Fruit fly (Drosophila melanogaster) whole organism, wandering third instar larva: ENCODE results near the gene cu.

Experiments used
- Abd-B ChIP-seq: fragments of >200 bp; optimal IDR thresholded peaks from 2 replicates; lab custom pipeline; 2017; ENCODE audit warnings: missing biosample characterization, missing genetic modification characterization
- CG32264 ChIP-seq: fragments of 200-800 bp; sonication (Bioruptor generic); optimal IDR thresholded peaks from 2 replicates; lab custom pipeline; 2016; ENCODE audit warnings: missing biosample characterization, missing genetic modification characterization
- CG9705 ChIP-seq: fragments of 200-800 bp; sonication (Bioruptor generic); optimal IDR thresholded peaks from 2 replicates; lab custom pipeline; 2018; ENCODE audit warnings: missing biosample characterization, mild to moderate bottlenecking, missing genetic modification characterization
- CrebA ChIP-seq: fragments of 200-800 bp; sonication (Bioruptor generic); optimal IDR thresholded peaks from 2 replicates; lab custom pipeline; 2016; ENCODE audit warnings: missing biosample characterization, mild to moderate bottlenecking, missing genetic modification characterization, borderline replicate concordance
- Dfd ChIP-seq: fragments of >200 bp; optimal IDR thresholded peaks from 2 replicates; lab custom pipeline; 2017; ENCODE audit warnings: missing biosample characterization, missing genetic modification characterization
- Dif ChIP-seq: fragments of 200-275, 200-300 bp; sonication (Bioruptor generic); optimal IDR thresholded peaks from 2 replicates; lab custom pipeline; 2018; ENCODE audit warnings: missing biosample characterization, missing genetic modification characterization; ENCODE audit not compliant: partially characterized antibody
- GATAd ChIP-seq: sonication (Bioruptor generic); optimal IDR thresholded peaks from 2 replicates; lab custom pipeline; 2016; ENCODE audit warnings: missing biosample characterization, missing genetic modification characterization
- HLH106 ChIP-seq: fragments of 200-800 bp; optimal IDR thresholded peaks from 3 replicates; lab custom pipeline; 2019; ENCODE audit warnings: missing biosample characterization, mild to moderate bottlenecking, missing genetic modification characterization, moderate library complexity
- Hnf4 ChIP-seq: fragments of 200-800 bp; sonication (Bioruptor generic); optimal IDR thresholded peaks from 2 replicates; lab custom pipeline; 2016; ENCODE audit warnings: missing biosample characterization, mild to moderate bottlenecking, missing genetic modification characterization
- Hr78 ChIP-seq: fragments of >200 bp; optimal IDR thresholded peaks from 2 replicates; lab custom pipeline; 2017; ENCODE audit warnings: missing biosample characterization, missing genetic modification characterization
- Hr83 ChIP-seq: fragments of 200-300 bp; sonication (Bioruptor generic); optimal IDR thresholded peaks from 2 replicates; lab custom pipeline; 2016; ENCODE audit warnings: missing biosample characterization, mild to moderate bottlenecking, missing genetic modification characterization, moderate library complexity; ENCODE audit not compliant: poor library complexity, severe bottlenecking
- Mio ChIP-seq: sonication (Bioruptor generic); optimal IDR thresholded peaks from 2 replicates; lab custom pipeline; 2016; ENCODE audit warnings: missing biosample characterization, missing genetic modification characterization
- Myc ChIP-seq: fragments of >200 bp; optimal IDR thresholded peaks from 2 replicates; lab custom pipeline; 2017
- N ChIP-seq: fragments of >200 bp; optimal IDR thresholded peaks from 2 replicates; lab custom pipeline; 2018; ENCODE audit warnings: missing biosample characterization, missing external identifiers, missing genetic modification characterization
- OdsH ChIP-seq: fragments of 200-800 bp; sonication (Bioruptor generic); optimal IDR thresholded peaks from 2 replicates; lab custom pipeline; 2016; ENCODE audit warnings: missing biosample characterization, mild to moderate bottlenecking, missing genetic modification characterization
- Rel ChIP-seq, 2 experiments: fragments of 200-800 bp; sonication (Bioruptor generic) in 1 of 2; optimal IDR thresholded peaks; 2 replicates in 1 of 2; 3 replicates in 1 of 2; lab custom pipeline; 2016 to 2019; ENCODE audit warnings: mild to moderate bottlenecking in 2 of 2, missing biosample characterization in 2 of 2, missing genetic modification characterization in 2 of 2, moderate library complexity in 1 of 2
- Sp1 ChIP-seq: fragments of 200-800 bp; sonication (Bioruptor generic); optimal IDR thresholded peaks from 3 replicates; lab custom pipeline; 2019; ENCODE audit warnings: missing biosample characterization, mild to moderate bottlenecking, missing genetic modification characterization, moderate library complexity
- Vsx2 ChIP-seq: fragments of 200-300, 225-300 bp; sonication (Bioruptor generic); optimal IDR thresholded peaks from 2 replicates; lab custom pipeline; 2018; ENCODE audit warnings: missing biosample characterization, missing genetic modification characterization; ENCODE audit not compliant: partially characterized antibody
- br ChIP-seq: fragments of 200-800 bp; sonication (Bioruptor generic); optimal IDR thresholded peaks from 2 replicates; lab custom pipeline; 2016; ENCODE audit warnings: missing biosample characterization, missing genetic modification characterization
- brk ChIP-seq: fragments of 200-800 bp; sonication (Bioruptor generic); optimal IDR thresholded peaks from 2 replicates; lab custom pipeline; 2016; ENCODE audit warnings: missing biosample characterization, mild to moderate bottlenecking, missing genetic modification characterization
- dl ChIP-seq, 2 experiments: fragments of 175-275, 200-275 bp in 1 of 2; fragments of 200-275 bp in 1 of 2; sonication (Bioruptor generic); optimal IDR thresholded peaks; lab custom pipeline; 2018; ENCODE audit warnings: mild to moderate bottlenecking in 2 of 2, missing biosample characterization in 2 of 2, missing genetic modification characterization in 2 of 2, moderate library complexity in 2 of 2; ENCODE audit not compliant: partially characterized antibody in 2 of 2, insufficient read depth in 1 of 2
- dmrt93B ChIP-seq: fragments of 200-800 bp; sonication (Bioruptor generic); optimal IDR thresholded peaks from 2 replicates; lab custom pipeline; 2018; ENCODE audit warnings: missing biosample characterization, mild to moderate bottlenecking, missing genetic modification characterization
- dsf ChIP-seq: sonication (Bioruptor generic); optimal IDR thresholded peaks from 2 replicates; lab custom pipeline; 2016; ENCODE audit warnings: missing biosample characterization, missing genetic modification characterization, borderline replicate concordance
- ey ChIP-seq: fragments of 200-800 bp; sonication (Bioruptor generic); optimal IDR thresholded peaks from 2 replicates; lab custom pipeline; 2016; ENCODE audit warnings: missing biosample characterization, missing genetic modification characterization
- foxo ChIP-seq, 2 experiments: fragments of 200-800 bp; sonication (Bioruptor generic); optimal IDR thresholded peaks; 2 replicates in 1 of 2; 3 replicates in 1 of 2; lab custom pipeline; 2016 to 2017; ENCODE audit warnings: missing biosample characterization in 2 of 2, missing genetic modification characterization in 2 of 2
- fru ChIP-seq: fragments of 200-800 bp; sonication (Bioruptor generic); optimal IDR thresholded peaks from 3 replicates; lab custom pipeline; 2016; ENCODE audit warnings: missing biosample characterization, mild to moderate bottlenecking, missing genetic modification characterization
- h ChIP-seq: fragments of 200-800 bp; sonication (Bioruptor generic); optimal IDR thresholded peaks from 3 replicates; lab custom pipeline; 2016; ENCODE audit warnings: missing biosample characterization, mild to moderate bottlenecking, missing genetic modification characterization
- jim ChIP-seq: fragments of 175-275, 200-325 bp; sonication (Bioruptor generic); optimal IDR thresholded peaks from 2 replicates; lab custom pipeline; 2016; ENCODE audit warnings: missing biosample characterization, mild to moderate bottlenecking, missing genetic modification characterization
- lola ChIP-seq: fragments of >200 bp; optimal IDR thresholded peaks from 2 replicates; lab custom pipeline; 2017; ENCODE audit warnings: missing biosample characterization, missing genetic modification characterization
- pan ChIP-seq: fragments of >200 bp; optimal IDR thresholded peaks from 2 replicates; lab custom pipeline; 2017
- psq ChIP-seq: fragments of 200-800 bp; sonication (Bioruptor generic); optimal IDR thresholded peaks from 3 replicates; lab custom pipeline; 2017; ENCODE audit warnings: missing biosample characterization, mild to moderate bottlenecking, missing genetic modification characterization, moderate library complexity
- rgr ChIP-seq: fragments of 200-800 bp; sonication (Bioruptor generic); optimal IDR thresholded peaks from 3 replicates; lab custom pipeline; 2016; ENCODE audit warnings: missing biosample characterization, mild to moderate bottlenecking, missing genetic modification characterization
- sage ChIP-seq: fragments of 200-800 bp; sonication (Bioruptor generic); optimal IDR thresholded peaks from 2 replicates; lab custom pipeline; 2016; ENCODE audit warnings: missing biosample characterization, mild to moderate bottlenecking, missing genetic modification characterization
- sv ChIP-seq: fragments of 200-800 bp; sonication (Bioruptor generic); optimal IDR thresholded peaks from 3 replicates; lab custom pipeline; 2016; ENCODE audit warnings: missing biosample characterization, missing genetic modification characterization
- tai ChIP-seq: sonication (Bioruptor generic); optimal IDR thresholded peaks from 2 replicates; lab custom pipeline; 2016; ENCODE audit warnings: missing biosample characterization, missing genetic modification characterization
- usp ChIP-seq: fragments of >200 bp; optimal IDR thresholded peaks from 2 replicates; lab custom pipeline; 2017; ENCODE audit warnings: missing biosample characterization, missing genetic modification characterization
- woc ChIP-seq: sonication (Bioruptor generic); optimal IDR thresholded peaks from 2 replicates; lab custom pipeline; 2016; ENCODE audit warnings: missing biosample characterization, mild to moderate bottlenecking, missing genetic modification characterization

Gene cu

dm6 chr3R:11216156-11216630 lies 18.8 kb downstream of the cu start, which contains the start of the genes RpS25 and CG4820 (continued):
- TF ChIP-seq CG32264 (peak; percentile 56), jim (GFP tag; lab: Kevin White, UChicago) (no peak), N (GFP tag; lab: Kevin White, UChicago) (no peak), Dfd (GFP tag; lab: Kevin White, UChicago) (no peak), CG9705 (GFP tag; lab: Kevin White, UChicago) (peak; percentile 91), sv (GFP tag; lab: Kevin White, UChicago) (peak; percentile 82), dl (GFP tag; optimal IDR thresholded peaks at IDR 0.05; lab: Kevin White, UChicago; ENCODE audit: insufficient read depth in 1 of 2, partially characterized antibody in 2 of 2) (no peak), Mio (peak; percentile 77), Hnf4 (GFP tag; lab: Kevin White, UChicago) (peak; percentile 52)

- no peak for TF ChIP-seq rgr (GFP tag; lab: Kevin White, UChicago)
- TF ChIP-seq usp = no peak
- no peak for TF ChIP-seq OdsH (GFP tag; lab: Kevin White, UChicago)
- no peak for TF ChIP-seq Rel (GFP tag; optimal IDR thresholded peaks at IDR 0.05; lab: Kevin White, UChicago)
- no peak for TF ChIP-seq Rel (tag; optimal IDR thresholded peaks at IDR 0.05; lab: Kevin White, UChicago)
- TF ChIP-seq foxo (GFP tag; optimal IDR thresholded peaks at IDR 0.05; lab: Kevin White, UChicago) = no peak
- peak; percentile 8 for TF ChIP-seq h (GFP tag; lab: Kevin White, UChicago)
- TF ChIP-seq tai (GFP tag; lab: Kevin White, UChicago) = no peak
- TF ChIP-seq Vsx2 = no peak
- no peak for TF ChIP-seq brk (GFP tag; lab: Kevin White, UChicago)
- TF ChIP-seq Hr83 (GFP tag; lab: Kevin White, UChicago) = peak; percentile 46
- no peak for TF ChIP-seq dl (GFP tag; optimal IDR thresholded peaks at IDR 0.05; lab: Kevin White, UChicago; ENCODE audit: insufficient read depth in 1 of 2, partially characterized antibody in 2 of 2)
- TF ChIP-seq Hnf4 (GFP tag; lab: Kevin White, UChicago) = no peak
- no peak for TF ChIP-seq Dfd (GFP tag; lab: Kevin White, UChicago)
- no peak for TF ChIP-seq br (GFP tag; lab: Kevin White, UChicago)
- TF ChIP-seq Abd-B (GFP tag; lab: Kevin White, UChicago) = no peak
- no peak for TF ChIP-seq dmrt93B
- peak; percentile 64 for TF ChIP-seq woc (GFP tag; lab: Kevin White, UChicago)
- no peak for TF ChIP-seq dsf
- TF ChIP-seq Sp1 (GFP tag; lab: Kevin White, UChicago) = no peak
- no peak for TF ChIP-seq fru (GFP tag; lab: Kevin White, UChicago)
- TF ChIP-seq sv (GFP tag; lab: Kevin White, UChicago) = no peak
- TF ChIP-seq HLH106 (tag; lab: Kevin White, UChicago) = no peak
- TF ChIP-seq N (GFP tag; lab: Kevin White, UChicago) = no peak
- no peak for TF ChIP-seq CrebA (GFP tag; lab: Kevin White, UChicago)
- TF ChIP-seq Dif (GFP tag; lab: Kevin White, UChicago) = no peak
Observed at dm6 chr3R:11219883-11220282, 22.5 kb downstream of the cu start, which contains the start of gene CG6689. CG6689 (minus strand) TSS chr3R:11220064.

- peak; percentile 84 for TF ChIP-seq h (GFP tag; lab: Kevin White, UChicago)
- no peak for TF ChIP-seq Mio
- peak; percentile 12 for TF ChIP-seq ey
- TF ChIP-seq CrebA (GFP tag; lab: Kevin White, UChicago) = no peak
- no peak for TF ChIP-seq dl (GFP tag; optimal IDR thresholded peaks at IDR 0.05; lab: Kevin White, UChicago; ENCODE audit: insufficient read depth in 1 of 2, partially characterized antibody in 2 of 2)
- TF ChIP-seq Myc (lab: Kevin White, UChicago) = peak; percentile 43
- TF ChIP-seq N (GFP tag; lab: Kevin White, UChicago) = no peak
- TF ChIP-seq sage = no peak
- no peak for TF ChIP-seq brk (GFP tag; lab: Kevin White, UChicago)
- no peak for TF ChIP-seq GATAd
- TF ChIP-seq br (GFP tag; lab: Kevin White, UChicago) = peak; percentile 66
- no peak for TF ChIP-seq Vsx2
- TF ChIP-seq Hr78 (GFP tag; lab: Kevin White, UChicago) = no peak
- TF ChIP-seq rgr (GFP tag; lab: Kevin White, UChicago) = peak; percentile 87
- TF ChIP-seq Rel (GFP tag; optimal IDR thresholded peaks at IDR 0.05; lab: Kevin White, UChicago) = no peak
- TF ChIP-seq Rel (tag; optimal IDR thresholded peaks at IDR 0.05; lab: Kevin White, UChicago) = peak; percentile 74
- TF ChIP-seq Hr83 (GFP tag; lab: Kevin White, UChicago) = peak; percentile 90
- TF ChIP-seq OdsH (GFP tag; lab: Kevin White, UChicago) = peak; percentile 69
- peak; percentile 45 for TF ChIP-seq dsf
- TF ChIP-seq CG9705 (GFP tag; lab: Kevin White, UChicago) = peak; percentile 54
- no peak for TF ChIP-seq usp
- TF ChIP-seq woc (GFP tag; lab: Kevin White, UChicago) = peak; percentile 37
- TF ChIP-seq lola (GFP tag; lab: Kevin White, UChicago) = no peak
- TF ChIP-seq pan (lab: Kevin White, UChicago) = no peak
- peak; percentile 46 for TF ChIP-seq psq (GFP tag; lab: Kevin White, UChicago)
- peak; percentile 88 for TF ChIP-seq Sp1 (GFP tag; lab: Kevin White, UChicago)
- TF ChIP-seq Dfd (GFP tag; lab: Kevin White, UChicago) = no peak
- no peak for TF ChIP-seq jim (GFP tag; lab: Kevin White, UChicago)
- peak in 1 of 2 experiments; percentile 61 for TF ChIP-seq foxo (GFP tag; optimal IDR thresholded peaks at IDR 0.05; lab: Kevin White, UChicago)
- TF ChIP-seq sv (GFP tag; lab: Kevin White, UChicago) = peak; percentile 63
- peak; percentile 60 for TF ChIP-seq Dif (GFP tag; lab: Kevin White, UChicago)
- peak; percentile 35 for TF ChIP-seq dmrt93B
- TF ChIP-seq fru (GFP tag; lab: Kevin White, UChicago) = peak; percentile 75
- TF ChIP-seq Abd-B (GFP tag; lab: Kevin White, UChicago) = no peak
- peak; percentile 16 for TF ChIP-seq CG32264
- TF ChIP-seq Hnf4 (GFP tag; lab: Kevin White, UChicago) = peak; percentile 87
Observed at dm6 chr3R:11221437-11222230, 24.2 kb downstream of the cu start, which contains the start of the genes CG6693 and RpL3. CG6693 (minus strand) TSS chr3R:11221639. RpL3 (plus strand) TSS chr3R:11221894.
